Fruit fly (Drosophila melanogaster): ENCODE data around the gene Lkb1.

The Lkb1 gene

dm6 chr3R:13726795-13727194, 50.4 kb downstream of the Lkb1 start (continued):
- TF ChIP-seq Ets21C (GFP tag; optimal IDR thresholded peaks at IDR 0.05) (no peak), topi (GFP tag; optimal IDR thresholded peaks at IDR 0.05) (no peak), lz (GFP tag; optimal IDR thresholded peaks at IDR 0.05) (no peak), vri (GFP tag; optimal IDR thresholded peaks at IDR 0.05) (no peak), Lpt (GFP tag; optimal IDR thresholded peaks at IDR 0.05) (no peak), CG11762 (GFP tag; optimal IDR thresholded peaks at IDR 0.05; ENCODE audit: insufficient read depth) (no peak), CG11294 (GFP tag; IDR thresholded peaks at IDR 0.05) (no peak), Met (GFP tag; optimal IDR thresholded peaks at IDR 0.05) (no peak), net (GFP tag; optimal IDR thresholded peaks at IDR 0.05) (no peak), CG9139 (GFP tag; optimal IDR thresholded peaks at IDR 0.05) (no peak), ss (GFP tag; optimal IDR thresholded peaks at IDR 0.05) (no peak), Eip75B (GFP tag; optimal IDR thresholded peaks at IDR 0.05) (no peak), CG31627 (GFP tag; optimal IDR thresholded peaks at IDR 0.05) (no peak), CG6276 (GFP tag; optimal IDR thresholded peaks at IDR 0.05) (no peak), Gug (GFP tag; IDR thresholded peaks at IDR 0.05) (no peak), dac (GFP tag; optimal IDR thresholded peaks at IDR 0.05) (no peak), pdm3 (GFP tag; optimal IDR thresholded peaks at IDR 0.05) (peak; percentile 18), CG8119 (GFP tag; IDR thresholded peaks at IDR 0.05) (0 out of 3 replicates have a peak, but pooled peaks have one; percentile 35)

DNA sequence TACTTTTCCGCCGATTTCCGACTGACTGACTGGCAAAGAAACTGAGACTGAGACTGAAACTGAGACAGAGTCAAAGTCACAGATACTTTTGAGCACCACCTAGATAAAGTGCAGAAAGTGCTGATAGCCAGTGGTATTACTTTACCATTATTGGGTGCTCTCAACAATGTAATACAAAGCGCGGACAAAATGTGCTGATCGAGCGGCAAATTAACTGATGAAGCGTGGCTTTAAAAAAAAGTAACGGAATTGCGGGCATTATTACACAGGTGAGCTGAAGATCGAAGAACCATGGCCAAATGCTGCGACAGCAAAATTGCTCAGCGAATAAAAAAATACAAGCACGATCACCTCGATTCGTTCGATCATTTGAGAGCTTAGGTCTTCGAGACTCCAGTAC, 52.5 kb downstream of the Lkb1 start:
- TF ChIP-seq OdsH (GFP tag; optimal IDR thresholded peaks at IDR 0.05) (no peak), CG10669 (GFP tag; optimal IDR thresholded peaks at IDR 0.05) (no peak), CG11294 (GFP tag; IDR thresholded peaks at IDR 0.05) (no peak)

Data from whole organism, prepupa.